Worm (Caenorhabditis elegans) whole organism, L1 larva: ENCODE results near the gene nhr-210.

Experiments
- C04F5.9 ChIP-seq: sonication (generic microtip); optimal IDR thresholded peaks from 2 replicates; lab custom pipeline; 2016; ENCODE audit warnings: missing genetic modification characterization, missing compliant biosample characterization
- C16A3.4 ChIP-seq: fragments of 150-350 bp; optimal IDR thresholded peaks from 2 replicates; lab custom pipeline; 2014; ENCODE audit warnings: missing biosample characterization, missing genetic modification characterization
- aha-1 ChIP-seq: fragments of 150-350 bp; optimal IDR thresholded peaks from 2 replicates; lab custom pipeline; 2014; ENCODE audit warnings: missing biosample characterization, missing genetic modification characterization
- ceh-63 ChIP-seq: fragments of 200-800 bp; sonication (Bioruptor generic); optimal IDR thresholded peaks from 2 replicates; lab custom pipeline; 2018; ENCODE audit warnings: mild to moderate bottlenecking, missing genetic modification characterization, missing compliant biosample characterization
- ceh-8 ChIP-seq: fragments of 200-800 bp; sonication (Bioruptor generic); optimal IDR thresholded peaks from 2 replicates; lab custom pipeline; 2018; ENCODE audit warnings: mild to moderate bottlenecking, missing genetic modification characterization, moderate library complexity, missing compliant biosample characterization
- ceh-82 ChIP-seq, 3 experiments: fragments of 150-350 bp in 1 of 3; sonication (generic microtip) in 2 of 3; optimal IDR thresholded peaks; 2 replicates each; lab custom pipeline; 2014 to 2017; ENCODE audit warnings: missing biosample characterization in 3 of 3, missing genetic modification characterization in 3 of 3
- ceh-90 ChIP-seq: sonication (generic microtip); optimal IDR thresholded peaks from 2 replicates; lab custom pipeline; 2016; ENCODE audit warnings: missing genetic modification characterization, missing compliant biosample characterization
- ces-1 ChIP-seq: fragments of 150-350 bp; optimal IDR thresholded peaks from 2 replicates; lab custom pipeline; 2014; ENCODE audit warnings: missing biosample characterization, missing genetic modification reagents, missing genetic modification characterization
- dsc-1 ChIP-seq: sonication (generic microtip); optimal IDR thresholded peaks from 2 replicates; lab custom pipeline; 2016; ENCODE audit warnings: mild to moderate bottlenecking, missing genetic modification characterization, missing compliant biosample characterization
- efl-1 ChIP-seq, 4 experiments: fragments of 150-350 bp; optimal IDR thresholded peaks in 3 of 4; peaks in 1 of 4; 1 replicate in 1 of 4; 2 replicates in 3 of 4; lab custom pipeline; 2014; ENCODE audit warnings: missing biosample characterization in 2 of 4, missing genetic modification characterization in 2 of 4, missing genetic modification reagents in 2 of 4
- egl-13 ChIP-seq: sonication (generic microtip); optimal IDR thresholded peaks from 2 replicates; lab custom pipeline; 2016; ENCODE audit warnings: missing genotype, missing genetic modification reagents, missing genetic modification characterization, missing compliant biosample characterization
- egl-27 ChIP-seq, 2 experiments: fragments of 150-350 bp in 1 of 2; sonication (generic microtip); optimal IDR thresholded peaks; 3 replicates each; lab custom pipeline; 2017 to 2018; ENCODE audit warnings: missing biosample characterization in 2 of 2, missing genetic modification characterization in 2 of 2, missing genetic modification reagents in 2 of 2
- ets-5 ChIP-seq: fragments of 200-800 bp; sonication (Bioruptor generic); IDR thresholded peaks from 2 replicates; pipeline ENCODE4 v1.3.6; 2022; ENCODE audit warnings: missing genetic modification characterization, missing compliant biosample characterization
- fkh-10 ChIP-seq: sonication (generic microtip); optimal IDR thresholded peaks from 2 replicates; lab custom pipeline; 2017; ENCODE audit warnings: missing biosample characterization, missing genetic modification reagents, missing genetic modification characterization
- fkh-8 ChIP-seq: sonication (generic microtip); optimal IDR thresholded peaks from 2 replicates; lab custom pipeline; 2016; ENCODE audit warnings: mild to moderate bottlenecking, missing genetic modification characterization, missing compliant biosample characterization
- hpl-2 ChIP-seq: fragments of 150-350 bp; optimal IDR thresholded peaks from 2 replicates; lab custom pipeline; 2014; ENCODE audit warnings: missing biosample characterization, missing genetic modification reagents, missing genetic modification characterization
- isw-1 ChIP-seq: fragments of 200-800 bp; sonication (Bioruptor generic); IDR thresholded peaks from 2 replicates; pipeline ENCODE4 v1.3.6; 2022; ENCODE audit warnings: missing genetic modification characterization, missing compliant biosample characterization
- lin-13 ChIP-seq: fragments of 150-350 bp; optimal IDR thresholded peaks from 2 replicates; lab custom pipeline; 2014; ENCODE audit warnings: missing biosample characterization, missing genetic modification reagents, missing genetic modification characterization
- lin-15B ChIP-seq: fragments of 150-350 bp; sonication (generic microtip); optimal IDR thresholded peaks from 3 replicates; lab custom pipeline; 2014; ENCODE audit warnings: missing biosample characterization, missing genetic modification characterization
- lin-39 ChIP-seq: fragments of 150-350 bp; optimal IDR thresholded peaks from 2 replicates; lab custom pipeline; 2014; ENCODE audit warnings: missing biosample characterization, missing genetic modification reagents, missing genetic modification characterization
- lsy-2 ChIP-seq, 2 experiments: fragments of 150-350 bp; optimal IDR thresholded peaks; 2 replicates each; lab custom pipeline; 2014; ENCODE audit warnings: missing biosample characterization in 2 of 2, missing genetic modification characterization in 2 of 2
- mab-9 ChIP-seq: fragments of 200-800 bp; sonication (Bioruptor generic); IDR thresholded peaks from 2 replicates; pipeline ENCODE4 v1.3.6; 2022; ENCODE audit warnings: missing genetic modification reagents, missing genetic modification characterization, missing compliant biosample characterization
- mdl-1 ChIP-seq, 2 experiments: fragments of 150-350 bp; optimal IDR thresholded peaks; 2 replicates each; lab custom pipeline; 2014 to 2017; ENCODE audit warnings: missing biosample characterization in 2 of 2, missing genetic modification characterization in 2 of 2, inconsistent platforms in 1 of 2
- mef-2 ChIP-seq: fragments of 150-350 bp; optimal IDR thresholded peaks from 2 replicates; lab custom pipeline; 2014; ENCODE audit warnings: missing biosample characterization, missing genetic modification characterization
- mep-1 ChIP-seq: fragments of 150-350 bp; optimal IDR thresholded peaks from 2 replicates; lab custom pipeline; 2014; ENCODE audit warnings: missing biosample characterization, missing genetic modification characterization
- nhr-12 ChIP-seq: sonication (generic microtip); optimal IDR thresholded peaks from 2 replicates; lab custom pipeline; 2017; ENCODE audit warnings: missing biosample characterization, missing genetic modification characterization
- nhr-19 ChIP-seq: fragments of 200-800 bp; sonication (Bioruptor generic); conservative IDR thresholded peaks from 2 replicates; pipeline ENCODE4 v1.3.6; 2022; ENCODE audit warnings: missing genetic modification characterization, missing compliant biosample characterization
- nhr-20 ChIP-seq: sonication (generic microtip); optimal IDR thresholded peaks from 2 replicates; lab custom pipeline; 2016; ENCODE audit warnings: mild to moderate bottlenecking, missing genetic modification characterization, missing compliant biosample characterization
- nhr-47 ChIP-seq: sonication (generic microtip); optimal IDR thresholded peaks from 2 replicates; lab custom pipeline; 2016; ENCODE audit warnings: mild to moderate bottlenecking, missing genetic modification characterization, moderate library complexity, missing compliant biosample characterization
- nhr-71 ChIP-seq: sonication (generic microtip); optimal IDR thresholded peaks from 2 replicates; lab custom pipeline; 2016; ENCODE audit warnings: mild to moderate bottlenecking, missing genetic modification characterization, moderate library complexity, missing compliant biosample characterization
- nhr-76 ChIP-seq: sonication (generic microtip); optimal IDR thresholded peaks from 2 replicates; lab custom pipeline; 2017; ENCODE audit warnings: missing biosample characterization, missing genetic modification characterization
- pag-3 ChIP-seq: sonication (generic microtip); optimal IDR thresholded peaks from 2 replicates; lab custom pipeline; 2017; ENCODE audit warnings: missing genetic modification characterization, mild to moderate bottlenecking, missing compliant biosample characterization, antibody characterized with exemption, borderline replicate concordance; ENCODE audit not compliant: insufficient read depth
- pax-3 ChIP-seq: fragments of 200-800 bp; sonication (Bioruptor generic); optimal IDR thresholded peaks from 2 replicates; lab custom pipeline; 2018; ENCODE audit warnings: mild to moderate bottlenecking, missing genetic modification characterization, moderate library complexity, missing compliant biosample characterization
- pqm-1 ChIP-seq: sonication (generic microtip); optimal IDR thresholded peaks from 3 replicates; lab custom pipeline; 2017; ENCODE audit warnings: missing biosample characterization, missing genetic modification characterization
- skn-1 ChIP-seq: fragments of 150-350 bp; optimal IDR thresholded peaks from 2 replicates; lab custom pipeline; 2014; ENCODE audit warnings: missing biosample characterization, missing genetic modification characterization
- snpc-4 ChIP-seq: fragments of 150-350 bp; optimal IDR thresholded peaks from 2 replicates; lab custom pipeline; 2014; ENCODE audit warnings: missing biosample characterization, missing genetic modification characterization
- sptf-1 ChIP-seq: fragments of 150-350 bp; optimal IDR thresholded peaks from 2 replicates; lab custom pipeline; 2014; ENCODE audit warnings: missing biosample characterization, missing genetic modification characterization
- sup-37 ChIP-seq: fragments of 200-800 bp; sonication (Bioruptor generic); optimal IDR thresholded peaks from 2 replicates; lab custom pipeline; 2018; ENCODE audit warnings: mild to moderate bottlenecking, missing genetic modification characterization, missing compliant biosample characterization
- tbx-2 ChIP-seq: sonication (generic microtip); optimal IDR thresholded peaks from 2 replicates; lab custom pipeline; 2016; ENCODE audit warnings: missing genetic modification characterization, missing compliant biosample characterization
- tlp-1 ChIP-seq: fragments of 150-350 bp; optimal IDR thresholded peaks from 2 replicates; lab custom pipeline; 2014; ENCODE audit warnings: missing biosample characterization, missing genetic modification characterization
- unc-130 ChIP-seq: fragments of 150-350 bp; optimal IDR thresholded peaks from 2 replicates; lab custom pipeline; 2017; ENCODE audit warnings: missing biosample characterization, missing genetic modification characterization, inconsistent platforms
- unc-86 ChIP-seq: sonication (generic microtip); optimal IDR thresholded peaks from 2 replicates; lab custom pipeline; 2016; ENCODE audit warnings: missing genetic modification characterization, missing compliant biosample characterization
- zip-4 ChIP-seq: fragments of 200-800 bp; sonication (Bioruptor generic); optimal IDR thresholded peaks from 2 replicates; lab custom pipeline; 2018; ENCODE audit warnings: mild to moderate bottlenecking, missing genetic modification characterization, moderate library complexity, missing compliant biosample characterization
- ztf-11 ChIP-seq, 2 experiments: sonication (generic microtip); optimal IDR thresholded peaks; 2 replicates each; lab custom pipeline; 2016 to 2017; ENCODE audit warnings: missing genetic modification characterization in 2 of 2, missing biosample characterization in 1 of 2, missing compliant biosample characterization in 1 of 2

nhr-210 gene

DNA sequence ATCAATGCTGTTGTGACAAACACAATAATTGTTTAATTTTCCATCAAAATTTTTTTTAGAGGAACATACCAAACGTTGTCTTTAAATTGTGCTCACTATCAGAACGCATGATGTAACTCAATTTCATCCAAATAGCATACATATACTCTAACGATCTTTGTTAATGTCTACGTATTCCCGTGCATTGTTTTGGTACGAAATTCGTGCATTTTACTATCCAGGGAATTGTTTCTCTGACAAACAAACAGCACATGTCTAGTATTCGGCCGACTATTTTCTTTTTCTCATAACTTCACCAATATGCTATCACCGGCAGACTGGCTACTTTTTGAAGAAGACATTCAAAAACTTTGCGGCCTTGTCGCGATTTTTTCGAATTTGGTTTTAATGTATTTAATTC lies 27.9 kb downstream of the nhr-210 start, which contains the start of gene str-196:
TSS of gene str-196 (plus strand) at position 301 of the 400 bp plus-strand sequence.
- TF ChIP-seq skn-1 (tag; lab: Kevin White, UChicago) (no peak), pax-3 (tag; lab: Kevin White, UChicago) (no peak), efl-1 (optimal IDR thresholded peaks at IDR 0.05; lab: Kevin White, UChicago) (no peak), efl-1 (GFP tag; optimal IDR thresholded peaks at IDR 0.05 in 1 of 2; lab: Kevin White, UChicago) (no peak), nhr-19 (GFP tag; lab: Robert Waterston, UW) (no peak)

DNA sequence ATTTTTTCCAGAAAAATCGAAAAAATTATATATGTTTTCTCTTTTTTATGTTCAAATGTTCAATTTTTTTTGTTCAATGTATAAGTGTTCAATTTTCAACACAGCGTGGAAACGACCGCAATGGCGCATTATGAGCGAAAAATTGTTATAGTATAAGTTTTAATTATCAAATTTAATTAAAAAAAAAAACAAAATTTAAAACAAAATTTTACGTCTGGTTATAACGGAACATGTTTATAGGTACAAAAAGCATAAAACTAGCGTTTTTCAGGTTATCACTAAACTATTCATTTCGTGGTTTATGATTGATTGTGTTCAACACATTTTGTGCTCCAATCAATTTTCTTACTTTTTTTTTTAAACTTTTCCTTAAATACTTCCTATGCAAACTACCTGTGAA lies 30.0 kb downstream of the nhr-210 start, which contains the start of gene nhr-106:
TSS of gene nhr-106 (plus strand) at position 301 of the 400 bp plus-strand sequence.
- TF ChIP-seq ztf-11 (tag; optimal IDR thresholded peaks at IDR 0.05; lab: Kevin White, UChicago), result no peak
- no peak for TF ChIP-seq egl-13 (tag; lab: Kevin White, UChicago)
- TF ChIP-seq sptf-1 (tag; lab: Kevin White, UChicago), result no peak
- no peak for TF ChIP-seq tlp-1 (tag; lab: Kevin White, UChicago)
- no peak for TF ChIP-seq mef-2
- TF ChIP-seq lin-39 (tag; lab: Kevin White, UChicago), result no peak
- no peak for TF ChIP-seq mdl-1 (tag; optimal IDR thresholded peaks at IDR 0.05; lab: Kevin White, UChicago)
- TF ChIP-seq ceh-82 (tag; optimal IDR thresholded peaks at IDR 0.05; lab: Kevin White, UChicago), result no peak
- no peak for TF ChIP-seq dsc-1
- TF ChIP-seq hpl-2 (GFP tag; lab: Kevin White, UChicago), result no peak
- no peak for TF ChIP-seq nhr-20 (tag; lab: Kevin White, UChicago)
- no peak for TF ChIP-seq pqm-1 (tag; lab: Kevin White, UChicago)
- TF ChIP-seq ceh-8 (GFP tag; lab: Kevin White, UChicago), result no peak
- TF ChIP-seq ceh-90 (tag; lab: Kevin White, UChicago), result no peak
- no peak for TF ChIP-seq unc-86 (tag; lab: Kevin White, UChicago)
- TF ChIP-seq sup-37 (GFP tag; lab: Kevin White, UChicago), result no peak
- no peak for TF ChIP-seq unc-130 (tag; lab: Kevin White, UChicago)
- TF ChIP-seq, all 84 proteins: peak for 0

DNA sequence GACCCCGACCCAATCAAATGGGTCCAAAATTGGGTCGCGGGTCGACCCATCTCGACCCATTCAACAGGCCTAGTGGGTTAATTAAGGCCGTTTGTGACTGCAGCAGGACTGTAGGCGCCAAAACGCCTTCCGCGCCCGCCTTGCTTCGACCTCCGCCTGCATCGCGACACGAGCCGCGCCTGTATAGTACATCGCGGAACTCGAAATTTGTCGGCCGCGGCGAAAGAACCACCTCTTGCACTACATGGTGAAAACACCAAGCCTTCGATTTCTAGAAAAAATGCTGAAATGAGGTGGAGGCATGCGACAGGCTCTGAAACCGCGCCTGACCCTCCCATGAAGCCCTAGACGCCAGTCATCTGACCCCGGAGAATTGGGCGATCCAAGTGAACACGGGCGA lies 31.4 kb downstream of the nhr-210 start:
- no peak for TF ChIP-seq pag-3 (tag; lab: Kevin White, UChicago)
- TF ChIP-seq efl-1 (optimal IDR thresholded peaks at IDR 0.05; lab: Kevin White, UChicago), result no peak
- TF ChIP-seq efl-1 (GFP tag; optimal IDR thresholded peaks at IDR 0.05 in 1 of 2; lab: Kevin White, UChicago), result no peak
- TF ChIP-seq lsy-2 (tag; optimal IDR thresholded peaks at IDR 0.05; lab: Kevin White, UChicago), result no peak
- no peak for TF ChIP-seq ceh-82 (tag; optimal IDR thresholded peaks at IDR 0.05; lab: Kevin White, UChicago)
- TF ChIP-seq hpl-2 (GFP tag; lab: Kevin White, UChicago), result no peak
- TF ChIP-seq fkh-10 (GFP tag; lab: Kevin White, UChicago), result no peak
- TF ChIP-seq nhr-47 (tag; lab: Kevin White, UChicago), result no peak
- TF ChIP-seq mep-1, result no peak
- TF ChIP-seq egl-27 (tag; optimal IDR thresholded peaks at IDR 0.05; lab: Kevin White, UChicago), result no peak
- TF ChIP-seq lin-15B, result no peak
- no peak for TF ChIP-seq lin-39 (tag; lab: Kevin White, UChicago)
- TF ChIP-seq zip-4 (GFP tag; lab: Kevin White, UChicago), result no peak
- TF ChIP-seq pax-3 (tag; lab: Kevin White, UChicago), result no peak
- TF ChIP-seq nhr-76 (tag; lab: Kevin White, UChicago), result no peak
- no peak for TF ChIP-seq ces-1 (GFP tag; lab: Kevin White, UChicago)
- TF ChIP-seq isw-1 (GFP tag; lab: Robert Waterston, UW), result no peak

DNA sequence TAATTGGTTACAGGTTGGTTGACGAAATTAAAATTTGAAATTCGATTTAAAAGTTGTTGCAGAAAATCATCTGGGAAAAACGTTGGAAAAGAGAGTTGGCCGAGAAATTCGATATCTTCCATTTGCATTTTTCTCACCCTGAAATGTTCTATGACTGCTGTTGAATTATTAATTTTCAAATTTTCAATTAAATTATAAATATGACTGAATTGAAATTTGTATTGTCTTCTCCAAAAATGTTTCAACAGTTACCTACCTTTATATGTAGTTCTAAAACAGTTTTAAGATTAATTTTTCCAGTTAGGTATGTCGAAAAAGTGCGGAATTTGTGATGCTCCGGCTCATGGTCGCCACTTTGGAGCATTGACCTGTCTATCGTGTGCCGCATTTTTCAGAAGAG lies 32.7 kb downstream of the nhr-210 start, which contains the start of gene nhr-211:
TSS of gene nhr-211 (plus strand) at position 301 of the 400 bp plus-strand sequence.
- no peak for TF ChIP-seq ets-5 (GFP tag; lab: Robert Waterston, UW)
- no peak for TF ChIP-seq fkh-10 (GFP tag; lab: Kevin White, UChicago)
- TF ChIP-seq pag-3 (tag; lab: Kevin White, UChicago), result no peak
- no peak for TF ChIP-seq hpl-2 (GFP tag; lab: Kevin White, UChicago)
- no peak for TF ChIP-seq unc-86 (tag; lab: Kevin White, UChicago)
- no peak for TF ChIP-seq nhr-12 (tag; lab: Kevin White, UChicago)
- TF ChIP-seq ces-1 (GFP tag; lab: Kevin White, UChicago), result no peak
- no peak for TF ChIP-seq tbx-2
- TF ChIP-seq ceh-63 (GFP tag; lab: Kevin White, UChicago), result no peak
- TF ChIP-seq lin-13, result no peak
- TF ChIP-seq aha-1 (tag; lab: Kevin White, UChicago), result no peak
- TF ChIP-seq mab-9, result no peak
- TF ChIP-seq nhr-71 (tag; lab: Kevin White, UChicago), result no peak
- no peak for TF ChIP-seq snpc-4 (tag; lab: Kevin White, UChicago)
- TF ChIP-seq C16A3.4 (tag; lab: Kevin White, UChicago), result no peak
- no peak for TF ChIP-seq fkh-8
- no peak for TF ChIP-seq lin-15B
- no peak for TF ChIP-seq C04F5.9 (tag; lab: Kevin White, UChicago)
- no peak for TF ChIP-seq pax-3 (tag; lab: Kevin White, UChicago)
